Worm (Caenorhabditis elegans): ENCODE measurements around the gene col-169.

col-169 gene

DNA sequence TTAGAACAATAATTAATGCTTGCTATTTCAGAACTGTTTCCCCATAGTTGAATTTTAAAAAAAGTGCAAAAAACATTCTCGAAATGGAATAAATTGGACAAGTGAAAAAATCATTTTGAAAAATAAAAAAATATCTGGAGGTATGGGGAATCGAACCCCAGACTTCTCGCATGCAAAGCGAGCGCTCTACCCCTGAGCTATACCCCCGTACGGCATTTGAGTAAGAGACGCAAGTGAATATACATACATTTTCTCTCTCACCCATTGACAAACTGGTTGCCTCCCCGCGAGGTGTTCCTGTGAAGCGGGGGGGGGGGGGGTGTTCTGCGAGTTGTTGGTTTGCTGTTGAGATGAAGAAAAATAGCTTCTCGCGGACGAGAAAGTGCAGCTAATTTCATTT, 36.8 kb upstream of the col-169 start (continued):
- TF ChIP-seq ceh-44 (GFP tag; IDR thresholded peaks at IDR 0.05) = peak; percentile 92
- peak; percentile 97 for TF ChIP-seq vab-7 (GFP tag; IDR thresholded peaks at IDR 0.05)
- no peak for TF ChIP-seq unc-62 (GFP tag; optimal IDR thresholded peaks at IDR 0.05 in 1 of 2)
- TF ChIP-seq unc-62 (tag; optimal IDR thresholded peaks at IDR 0.05) = no peak
- peak; percentile 85 for TF ChIP-seq tra-1 (GFP tag; IDR thresholded peaks at IDR 0.05)
- no peak for TF ChIP-seq unc-39 (tag; optimal IDR thresholded peaks at IDR 0.05)
- peak; percentile 61 for TF ChIP-seq zfp-3 (GFP tag; conservative IDR thresholded peaks at IDR 0.05)
- TF ChIP-seq madf-9 (GFP tag; conservative IDR thresholded peaks at IDR 0.05) = peak; percentile 91
- peak; percentile 99 for TF ChIP-seq lim-7 (GFP tag; IDR thresholded peaks at IDR 0.05)
- peak; percentile 89 for TF ChIP-seq daf-19 (GFP tag; conservative IDR thresholded peaks at IDR 0.05)
- no peak for TF ChIP-seq F49E8.2 (tag; optimal IDR thresholded peaks at IDR 0.05; ENCODE audit: borderline replicate concordance)
- no peak for TF ChIP-seq ceh-28 (tag; optimal IDR thresholded peaks at IDR 0.05)
- no peak for TF ChIP-seq zip-2 (tag; optimal IDR thresholded peaks at IDR 0.05)
- peak; percentile 67 for TF ChIP-seq lir-3 (tag; optimal IDR thresholded peaks at IDR 0.05)
- TF ChIP-seq aly-2 (tag; optimal IDR thresholded peaks at IDR 0.05) = peak; percentile 46
- peak; percentile 69 to 86 for TF ChIP-seq daf-16 (GFP tag; optimal IDR thresholded peaks at IDR 0.05)
- TF ChIP-seq daf-16 (tag; optimal IDR thresholded peaks at IDR 0.05) = peak; percentile 56
- peak; percentile 79 for TF ChIP-seq spr-1 (tag; optimal IDR thresholded peaks at IDR 0.05)
- TF ChIP-seq gei-8 (GFP tag; optimal IDR thresholded peaks at IDR 0.05) = peak; percentile 76
- TF ChIP-seq nhr-10 (tag; optimal IDR thresholded peaks at IDR 0.05) = no peak
- TF ChIP-seq pqm-1 (tag; optimal IDR thresholded peaks at IDR 0.05) = no peak
- TF ChIP-seq pha-4 (GFP tag; IDR thresholded peaks at IDR 0.05) = peak; percentile 97
- no peak for TF ChIP-seq pha-4 (tag; optimal IDR thresholded peaks at IDR 0.05)
- peak; percentile 79 for TF ChIP-seq dmd-9 (GFP tag; IDR thresholded peaks at IDR 0.05)
- TF ChIP-seq cey-2 (tag; optimal IDR thresholded peaks at IDR 0.05; ENCODE audit: borderline replicate concordance, insufficient read depth) = no peak
- TF ChIP-seq hmg-1.1 (GFP tag; IDR thresholded peaks at IDR 0.05) = peak; percentile 95
- TF ChIP-seq ZK546.5 (tag; optimal IDR thresholded peaks at IDR 0.05) = no peak
- peak; percentile 65 for TF ChIP-seq mxl-3 (GFP tag; optimal IDR thresholded peaks at IDR 0.05)
- TF ChIP-seq snpc-4 (tag; optimal IDR thresholded peaks at IDR 0.05) = no peak
- peak; percentile 75 for TF ChIP-seq nhr-48 (tag; optimal IDR thresholded peaks at IDR 0.05)
- peak; percentile 78 for TF ChIP-seq lin-29 (GFP tag; IDR thresholded peaks at IDR 0.05)
- peak; percentile 86 for TF ChIP-seq ctbp-1 (GFP tag; IDR thresholded peaks at IDR 0.05)
- TF ChIP-seq lin-13 (GFP tag; optimal IDR thresholded peaks at IDR 0.05) = peak; percentile 52
- no peak for TF ChIP-seq ceh-82 (tag; optimal IDR thresholded peaks at IDR 0.05)
- TF ChIP-seq hlh-30 (tag; optimal IDR thresholded peaks at IDR 0.05; ENCODE audit: insufficient read depth) = peak; percentile 56
- peak; percentile 89 for TF ChIP-seq nhr-41 (GFP tag; IDR thresholded peaks at IDR 0.05)
- TF ChIP-seq lin-39 (tag; optimal IDR thresholded peaks at IDR 0.05) = no peak
- TF ChIP-seq nhr-28 (tag; optimal IDR thresholded peaks at IDR 0.05) = peak; percentile 24
- TF ChIP-seq duxl-1 (tag; optimal IDR thresholded peaks at IDR 0.05; ENCODE audit: poor library complexity) = peak; percentile 76
- TF ChIP-seq ces-1 (GFP tag; optimal IDR thresholded peaks at IDR 0.05) = peak; percentile 36
- TF ChIP-seq nhr-102 (tag; optimal IDR thresholded peaks at IDR 0.05) = peak; percentile 72
- peak; percentile 31 to 37 for TF ChIP-seq hif-1 (tag; optimal IDR thresholded peaks at IDR 0.05)
- peak; percentile 25 for TF ChIP-seq sdz-12 (GFP tag; optimal IDR thresholded peaks at IDR 0.05)
- peak; percentile 97 for TF ChIP-seq Y105C5A.15 (GFP tag; IDR thresholded peaks at IDR 0.05)
- no peak for TF ChIP-seq R02D3.7 (tag; optimal IDR thresholded peaks at IDR 0.05)
- TF ChIP-seq lin-15B (tag; optimal IDR thresholded peaks at IDR 0.05) = no peak
- peak; percentile 95 for TF ChIP-seq arid-1 (GFP tag; conservative IDR thresholded peaks at IDR 0.05)
- TF ChIP-seq daf-12 (tag; optimal IDR thresholded peaks at IDR 0.05) = no peak
- TF ChIP-seq mxl-2 (GFP tag; conservative IDR thresholded peaks at IDR 0.05) = peak; percentile 78
- peak; percentile 99 for TF ChIP-seq dmd-8 (GFP tag; IDR thresholded peaks at IDR 0.05)
- TF ChIP-seq lin-1 (GFP tag; IDR thresholded peaks at IDR 0.05) = 0 out of 2 replicates have a peak, but pooled peaks have one; percentile 72
- no peak for TF ChIP-seq jun-1 (tag; optimal IDR thresholded peaks at IDR 0.05)

All from whole organism, L4 larva.